Worm (Caenorhabditis elegans): Measurements from ENCODE around the gene C16A11.7.

- TF ChIP-seq nhr-11 (tag; optimal IDR thresholded peaks at IDR 0.05) (no peak), ama-1 (optimal IDR thresholded peaks at IDR 0.05) (no peak), sox-4 (tag; optimal IDR thresholded peaks at IDR 0.05) (no peak), npax-4 (tag; optimal IDR thresholded peaks at IDR 0.05) (no peak), pha-4 (tag; optimal IDR thresholded peaks at IDR 0.05) (no peak), pqm-1 (tag; optimal IDR thresholded peaks at IDR 0.05) (no peak), syd-9 (tag; optimal IDR thresholded peaks at IDR 0.05) (no peak), sox-2 (GFP tag; IDR thresholded peaks at IDR 0.05) (no peak)
Observed at ce11 chrII:4230816-4231435, 25.8 kb downstream of the C16A11.7 start, which contains the start of gene C16A11.10.

Measured in whole organism, late embryonic.